Fruit fly (Drosophila melanogaster) whole organism, embryonic: ENCODE data around the gene CG42763.

Experiments
- BtbVII ChIP-seq: fragments of 200-800 bp; sonication (Bioruptor generic); optimal IDR thresholded peaks from 3 replicates; lab custom pipeline; 2017; ENCODE audit warnings: missing biosample characterization, mild to moderate bottlenecking, missing genetic modification characterization
- CG11398 ChIP-seq: fragments of 200-800 bp; sonication (Bioruptor generic); optimal IDR thresholded peaks from 2 replicates; lab custom pipeline; 2016; ENCODE audit warnings: missing biosample characterization, missing genetic modification characterization
- CG12744 ChIP-seq: fragments of 200-800 bp; sonication (Bioruptor generic); optimal IDR thresholded peaks from 2 replicates; lab custom pipeline; 2016; ENCODE audit warnings: missing biosample characterization, missing genetic modification characterization
- CG13123 ChIP-seq: fragments of 200-800 bp; sonication (Bioruptor generic); optimal IDR thresholded peaks from 2 replicates; lab custom pipeline; 2016; ENCODE audit warnings: missing biosample characterization, missing genetic modification characterization
- CG13894 ChIP-seq: fragments of 200-800 bp; sonication (Bioruptor generic); optimal IDR thresholded peaks from 3 replicates; lab custom pipeline; 2018; ENCODE audit warnings: missing biosample characterization, mild to moderate bottlenecking, missing genetic modification characterization, moderate library complexity
- CG14014 ChIP-seq: fragments of 200-800 bp; sonication (Bioruptor generic); IDR thresholded peaks from 2 replicates; pipeline ENCODE4 v1.3.6; 2022; ENCODE audit warnings: missing biosample characterization, missing genetic modification characterization
- CG15696 ChIP-seq: fragments of 200-800 bp; sonication (Bioruptor generic); optimal IDR thresholded peaks from 2 replicates; lab custom pipeline; 2019; ENCODE audit warnings: missing biosample characterization, mild to moderate bottlenecking, missing genetic modification characterization, moderate library complexity
- CG16863 ChIP-seq: fragments of 200-800 bp; sonication (Bioruptor generic); optimal IDR thresholded peaks from 3 replicates; lab custom pipeline; 2016; ENCODE audit warnings: missing biosample characterization, missing genetic modification characterization
- CG17568 ChIP-seq: fragments of 200-800 bp; sonication (Bioruptor generic); optimal IDR thresholded peaks from 2 replicates; lab custom pipeline; 2018; ENCODE audit warnings: missing biosample characterization, mild to moderate bottlenecking, missing genetic modification characterization, moderate library complexity
- CG17612 ChIP-seq: fragments of 200-800 bp; sonication (Bioruptor generic); IDR thresholded peaks from 2 replicates; pipeline ENCODE4 v1.3.6; 2022; ENCODE audit warnings: missing biosample characterization, missing genetic modification characterization
- CG2712 ChIP-seq: fragments of 200-800 bp; optimal IDR thresholded peaks from 3 replicates; lab custom pipeline; 2019; ENCODE audit warnings: missing biosample characterization, mild to moderate bottlenecking, missing genetic modification characterization, moderate library complexity
- CG33557 ChIP-seq: fragments of 200-800 bp; sonication (Bioruptor generic); optimal IDR thresholded peaks from 2 replicates; lab custom pipeline; 2019; ENCODE audit warnings: missing biosample characterization, mild to moderate bottlenecking, missing genetic modification characterization, moderate library complexity
- CG34422 ChIP-seq: fragments of 200-800 bp; sonication (Bioruptor generic); IDR thresholded peaks from 3 replicates; pipeline ENCODE4 v1.3.6; 2022; ENCODE audit warnings: missing biosample characterization, missing genetic modification characterization
- CG4730 ChIP-seq: fragments of 200-800 bp; sonication (Bioruptor generic); IDR thresholded peaks from 2 replicates; pipeline ENCODE4 v1.3.6; 2022; ENCODE audit warnings: missing biosample characterization, missing genetic modification characterization
- CG4854 ChIP-seq: fragments of 200-800 bp; sonication (Bioruptor generic); optimal IDR thresholded peaks from 2 replicates; lab custom pipeline; 2016; ENCODE audit warnings: missing biosample characterization, missing genetic modification characterization, inconsistent platforms
- CG6683 ChIP-seq: fragments of 200-800 bp; sonication (Bioruptor generic); optimal IDR thresholded peaks from 2 replicates; lab custom pipeline; 2017; ENCODE audit warnings: missing biosample characterization, mild to moderate bottlenecking, missing genetic modification characterization, missing genetic modification reagents
- CG7786 ChIP-seq: fragments of 200-800 bp; sonication (Bioruptor generic); optimal IDR thresholded peaks from 2 replicates; lab custom pipeline; 2016; ENCODE audit warnings: missing biosample characterization, missing genetic modification characterization
- CG9437 ChIP-seq: fragments of 200-800 bp; sonication (Bioruptor generic); optimal IDR thresholded peaks from 2 replicates; lab custom pipeline; 2018; ENCODE audit warnings: missing biosample characterization, mild to moderate bottlenecking, missing genetic modification characterization
- Deaf1 ChIP-seq: fragments of 200-800 bp; optimal IDR thresholded peaks from 3 replicates; lab custom pipeline; 2019; ENCODE audit warnings: missing biosample characterization, mild to moderate bottlenecking, missing genetic modification characterization, moderate library complexity
- Doc2 ChIP-seq: fragments of 200-800 bp; sonication (Bioruptor generic); IDR thresholded peaks from 2 replicates; pipeline ENCODE4 v1.3.6; 2022; ENCODE audit warnings: missing biosample characterization, missing genetic modification characterization
- Fer3 ChIP-seq: fragments of 200-800 bp; sonication (Bioruptor generic); optimal IDR thresholded peaks from 2 replicates; lab custom pipeline; 2018; ENCODE audit warnings: missing biosample characterization, mild to moderate bottlenecking, missing genetic modification characterization, moderate library complexity
- Mes4 ChIP-seq: fragments of 200-800 bp; sonication (Bioruptor generic); optimal IDR thresholded peaks from 2 replicates; lab custom pipeline; 2016; ENCODE audit warnings: missing biosample characterization, missing genetic modification characterization
- NFAT ChIP-seq: fragments of 200-800 bp; sonication (Bioruptor generic); IDR thresholded peaks from 2 replicates; pipeline ENCODE4 v1.3.6; 2022; ENCODE audit warnings: missing biosample characterization, missing genetic modification characterization
- Nf-YB ChIP-seq: fragments of 200-800 bp; sonication (Bioruptor generic); optimal IDR thresholded peaks from 3 replicates; lab custom pipeline; 2019; ENCODE audit warnings: missing biosample characterization, mild to moderate bottlenecking, missing genetic modification characterization, moderate library complexity
- Nf-YC ChIP-seq: fragments of 200-800 bp; optimal IDR thresholded peaks from 3 replicates; lab custom pipeline; 2019; ENCODE audit warnings: missing biosample characterization, mild to moderate bottlenecking, missing genetic modification characterization, moderate library complexity
- Opbp ChIP-seq: fragments of 200-800 bp; sonication (Bioruptor generic); IDR thresholded peaks from 3 replicates; pipeline ENCODE4 v1.3.6; 2022; ENCODE audit warnings: missing biosample characterization, missing genetic modification characterization; ENCODE audit not compliant: partially characterized antibody
- Pdp1 ChIP-seq, 2 experiments: fragments of 200-800 bp; sonication (Bioruptor generic); optimal IDR thresholded peaks; 3 replicates each; lab custom pipeline; 2016; ENCODE audit warnings: missing biosample characterization in 2 of 2, missing genetic modification characterization in 2 of 2, mild to moderate bottlenecking in 1 of 2, moderate library complexity in 1 of 2
- Rfx ChIP-seq: fragments of 200-800 bp; sonication (Bioruptor generic); IDR thresholded peaks from 2 replicates; pipeline ENCODE4 v1.3.6; 2022; ENCODE audit warnings: missing biosample characterization, missing genetic modification characterization
- Side ChIP-seq: fragments of 200-800 bp; sonication (Bioruptor generic); optimal IDR thresholded peaks from 2 replicates; lab custom pipeline; 2016; ENCODE audit warnings: missing biosample characterization, missing genetic modification characterization
- Sry-β ChIP-seq: fragments of 200-800 bp; sonication (Bioruptor generic); optimal IDR thresholded peaks from 2 replicates; lab custom pipeline; 2018; ENCODE audit warnings: missing biosample characterization, mild to moderate bottlenecking, missing genetic modification characterization, moderate library complexity
- TFAM ChIP-seq: fragments of 200-800 bp; sonication (Bioruptor generic); optimal IDR thresholded peaks from 2 replicates; lab custom pipeline; 2017; ENCODE audit warnings: missing biosample characterization, missing genetic modification characterization, inconsistent platforms
- Tbp ChIP-seq: fragments of >200 bp; optimal IDR thresholded peaks from 2 replicates; lab custom pipeline; 2018; ENCODE audit warnings: missing biosample characterization, missing genetic modification characterization
- abd-A ChIP-seq: fragments of 200-800 bp; sonication (Bioruptor generic); optimal IDR thresholded peaks from 3 replicates; lab custom pipeline; 2019; ENCODE audit warnings: missing biosample characterization, mild to moderate bottlenecking, missing genetic modification characterization, moderate library complexity
- amos ChIP-seq: fragments of 200-800 bp; sonication (Bioruptor generic); IDR thresholded peaks from 2 replicates; pipeline ENCODE4 v1.3.6; 2022; ENCODE audit warnings: missing biosample characterization, missing genetic modification characterization; ENCODE audit not compliant: partially characterized antibody
- ap ChIP-seq: fragments of 200-800 bp; sonication (Bioruptor generic); IDR thresholded peaks from 2 replicates; pipeline ENCODE4 v1.3.6; 2022; ENCODE audit warnings: missing biosample characterization, missing genetic modification characterization
- cad ChIP-seq: fragments of >200 bp; optimal IDR thresholded peaks from 2 replicates; lab custom pipeline; 2017; ENCODE audit warnings: missing biosample characterization, missing genetic modification characterization
- chm ChIP-seq: fragments of 200-800 bp; sonication (Bioruptor generic); IDR thresholded peaks from 2 replicates; pipeline ENCODE4 v1.3.6; 2022; ENCODE audit warnings: missing biosample characterization, missing genetic modification characterization
- hb ChIP-seq: fragments of 200-800 bp; sonication (Bioruptor generic); IDR thresholded peaks from 3 replicates; pipeline ENCODE4 v1.3.6; 2022; ENCODE audit warnings: missing biosample characterization, missing genetic modification characterization; ENCODE audit not compliant: partially characterized antibody
- nau ChIP-seq: fragments of 200-800 bp; sonication (Bioruptor generic); optimal IDR thresholded peaks from 3 replicates; lab custom pipeline; 2017; ENCODE audit warnings: missing biosample characterization, mild to moderate bottlenecking, missing genetic modification characterization, missing genetic modification reagents
- oc ChIP-seq: fragments of 200-800 bp; sonication (Bioruptor generic); optimal IDR thresholded peaks from 2 replicates; lab custom pipeline; 2018; ENCODE audit warnings: missing biosample characterization, mild to moderate bottlenecking, missing genetic modification characterization, moderate library complexity
- stc ChIP-seq: fragments of 200-800 bp; sonication (Bioruptor generic); IDR thresholded peaks from 2 replicates; pipeline ENCODE4 v1.3.6; 2022; ENCODE audit warnings: missing biosample characterization, missing genetic modification characterization
- trem ChIP-seq: fragments of 200-800 bp; optimal IDR thresholded peaks from 3 replicates; lab custom pipeline; 2019; ENCODE audit warnings: missing biosample characterization, mild to moderate bottlenecking, missing genetic modification characterization, moderate library complexity
- trh ChIP-seq: fragments of 200-800 bp; sonication (Bioruptor generic); optimal IDR thresholded peaks from 2 replicates; lab custom pipeline; 2016; ENCODE audit warnings: missing biosample characterization, missing genetic modification characterization
- wdn ChIP-seq: fragments of 200-800 bp; sonication (Bioruptor generic); IDR thresholded peaks from 2 replicates; pipeline ENCODE4 v1.3.6; 2022; ENCODE audit warnings: missing biosample characterization, missing genetic modification characterization
- wek ChIP-seq: fragments of 200-800 bp; sonication (Bioruptor generic); optimal IDR thresholded peaks from 3 replicates; lab custom pipeline; 2018; ENCODE audit warnings: missing biosample characterization, mild to moderate bottlenecking, missing genetic modification characterization, moderate library complexity
- zen ChIP-seq: fragments of 200-800 bp; sonication (Bioruptor generic); optimal IDR thresholded peaks from 3 replicates; lab custom pipeline; 2018; ENCODE audit warnings: missing biosample characterization, mild to moderate bottlenecking, missing genetic modification characterization, moderate library complexity

CG42763 gene

dm6 chr2L:8165800-8166576, 21.1 kb upstream of the CG42763 start (continued):
- TF ChIP-seq Nf-YB (peak; percentile 20), Sry-β (GFP tag; lab: Kevin White, UChicago) (no peak), Side (peak; percentile 17), CG15696 (tag; lab: Kevin White, UChicago) (peak; percentile 74), CG33557 (GFP tag; lab: Kevin White, UChicago) (peak; percentile 57), CG2712 (tag; lab: Kevin White, UChicago) (peak; percentile 16), Tbp (GFP tag; lab: Kevin White, UChicago) (no peak), CG17612 (GFP tag; lab: Robert Waterston, UW) (no peak), CG34422 (no peak), trem (tag; lab: Kevin White, UChicago) (no peak), abd-A (tag; lab: Kevin White, UChicago) (no peak), CG14014 (0 out of 2 replicates have a peak, but pooled peaks have one; percentile 12), NFAT (GFP tag; lab: Robert Waterston, UW) (no peak), CG16863 (no peak), CG9437 (GFP tag; lab: Kevin White, UChicago) (no peak), CG12744 (GFP tag; lab: Kevin White, UChicago) (peak; percentile 10), Opbp (GFP tag; lab: Robert Waterston, UW) (no peak), hb (GFP tag; lab: Robert Waterston, UW) (no peak), chm (GFP tag; lab: Robert Waterston, UW) (no peak), CG17568 (peak; percentile 14), stc (no peak), CG13123 (GFP tag; lab: Kevin White, UChicago) (no peak), CG11398 (GFP tag; lab: Kevin White, UChicago) (no peak), nau (GFP tag; lab: Kevin White, UChicago) (peak; percentile 10), Doc2 (no peak), BtbVII (GFP tag; lab: Kevin White, UChicago) (no peak), trh (GFP tag; lab: Kevin White, UChicago) (no peak), amos (GFP tag; lab: Robert Waterston, UW) (no peak), ap (no peak), Deaf1 (tag; lab: Kevin White, UChicago) (no peak), Fer3 (no peak), CG6683 (GFP tag; lab: Kevin White, UChicago) (no peak), CG13894 (tag; lab: Kevin White, UChicago) (peak; percentile 77), TFAM (GFP tag; lab: Kevin White, UChicago) (no peak), Nf-YC (no peak), CG4854 (GFP tag; lab: Kevin White, UChicago) (no peak), oc (tag; lab: Kevin White, UChicago) (no peak), Rfx (GFP tag; lab: Robert Waterston, UW) (no peak), Mes4 (no peak), Pdp1 (GFP tag; optimal IDR thresholded peaks at IDR 0.05; lab: Kevin White, UChicago) (peak in 1 of 2 experiments; percentile 78), CG4730 (GFP tag; lab: Robert Waterston, UW) (no peak), cad (GFP tag; lab: Kevin White, UChicago) (no peak), wdn (no peak), wek (no peak), CG7786 (no peak), zen (tag; lab: Kevin White, UChicago) (peak; percentile 73)
